Worm (Caenorhabditis elegans) whole organism, L4 larva: Measurements from ENCODE around the gene clec-169.

Experiments
- F26F4.8 ChIP-seq: fragments of 200-800 bp; sonication (Bioruptor generic); conservative IDR thresholded peaks from 2 replicates; pipeline ENCODE4 v1.3.6; 2022; ENCODE audit warnings: missing genetic modification characterization, missing compliant biosample characterization
- F37D6.2 ChIP-seq: sonication (generic microtip); optimal IDR thresholded peaks from 2 replicates; lab custom pipeline; 2016; ENCODE audit warnings: mild to moderate bottlenecking, missing genetic modification characterization, missing compliant biosample characterization
- F44E2.7 ChIP-seq: fragments of 200-800 bp; sonication (Bioruptor generic); IDR thresholded peaks from 2 replicates; pipeline ENCODE4 v2.1.2; 2022; ENCODE audit warnings: missing genetic modification characterization, missing compliant biosample characterization
- T20F7.1 ChIP-seq: fragments of 200-800 bp; sonication (Bioruptor generic); optimal IDR thresholded peaks from 2 replicates; lab custom pipeline; 2018; ENCODE audit warnings: mild to moderate bottlenecking, missing genetic modification characterization, missing compliant biosample characterization
- Y48G9A.11 ChIP-seq: fragments of 200-800 bp; sonication (Bioruptor generic); IDR thresholded peaks from 2 replicates; pipeline ENCODE4 v1.3.6; 2022; ENCODE audit warnings: missing genetic modification reagents, missing genetic modification characterization, missing compliant biosample characterization
- ZK337.2 ChIP-seq: fragments of 200-800 bp; sonication (Bioruptor generic); IDR thresholded peaks from 2 replicates; pipeline ENCODE4 v1.3.6; 2022; ENCODE audit warnings: missing genetic modification reagents, missing genetic modification characterization, missing compliant biosample characterization
- aha-1 ChIP-seq: fragments of 150-350 bp; peaks from one replicate; lab custom pipeline; 2014; ENCODE audit warnings: missing biosample characterization, missing genetic modification characterization
- aly-2 ChIP-seq: sonication (generic microtip); optimal IDR thresholded peaks from 2 replicates; lab custom pipeline; 2018; ENCODE audit warnings: missing biosample characterization, missing genetic modification characterization
- ama-1 ChIP-seq: fragments of 150-350 bp; optimal IDR thresholded peaks from 2 replicates; lab custom pipeline; 2014; ENCODE audit warnings: inconsistent platforms, mixed read lengths
- ceh-20 ChIP-seq: fragments of 200-800 bp; sonication (Bioruptor generic); IDR thresholded peaks from 2 replicates; pipeline ENCODE4 v1.3.6; 2022; ENCODE audit warnings: missing genetic modification reagents, missing genetic modification characterization, missing compliant biosample characterization
- ceh-32 ChIP-seq: sonication (generic microtip); optimal IDR thresholded peaks from 2 replicates; lab custom pipeline; 2016; ENCODE audit warnings: mild to moderate bottlenecking, missing genetic modification characterization, missing compliant biosample characterization; ENCODE audit not compliant: poor library complexity
- ceh-62 ChIP-seq: sonication (generic microtip); optimal IDR thresholded peaks from 2 replicates; lab custom pipeline; 2017; ENCODE audit warnings: missing biosample characterization, missing genetic modification characterization
- ceh-82 ChIP-seq: sonication (generic microtip); optimal IDR thresholded peaks from 2 replicates; lab custom pipeline; 2017; ENCODE audit warnings: missing biosample characterization, missing genetic modification characterization
- daf-16 ChIP-seq, 3 experiments: sonication (generic microtip); optimal IDR thresholded peaks; 2 replicates each; lab custom pipeline; 2016 to 2017; ENCODE audit warnings: missing genetic modification characterization in 3 of 3, missing genetic modification reagents in 3 of 3, mild to moderate bottlenecking in 2 of 3, missing compliant biosample characterization in 2 of 3, missing biosample characterization in 1 of 3, moderate library complexity in 1 of 3
- daf-19 ChIP-seq: fragments of 200-800 bp; sonication (Bioruptor generic); conservative IDR thresholded peaks from 2 replicates; pipeline ENCODE4 v1.3.6; 2022; ENCODE audit warnings: missing genetic modification characterization, missing compliant biosample characterization
- dmd-6 ChIP-seq: fragments of 200-800 bp; sonication (Bioruptor generic); IDR thresholded peaks from 2 replicates; pipeline ENCODE4 v1.3.6; 2022; ENCODE audit warnings: missing genetic modification reagents, missing genetic modification characterization, missing compliant biosample characterization
- dmd-9 ChIP-seq: fragments of 200-800 bp; sonication (Bioruptor generic); IDR thresholded peaks from 2 replicates; pipeline ENCODE4 v1.3.6; 2022; ENCODE audit warnings: missing genetic modification reagents, missing genetic modification characterization, missing compliant biosample characterization
- dpl-1 ChIP-seq: fragments of 150-350 bp; optimal IDR thresholded peaks from 2 replicates; lab custom pipeline; 2014; ENCODE audit warnings: missing biosample characterization, missing genetic modification reagents, missing genetic modification characterization
- duxl-1 ChIP-seq: sonication (generic microtip); optimal IDR thresholded peaks from 2 replicates; lab custom pipeline; 2016; ENCODE audit warnings: mild to moderate bottlenecking, missing genetic modification characterization, moderate library complexity, missing compliant biosample characterization; ENCODE audit not compliant: poor library complexity
- fos-1 ChIP-seq: fragments of 150-350 bp; optimal IDR thresholded peaks from 2 replicates; lab custom pipeline; 2014; ENCODE audit warnings: missing biosample characterization, missing genetic modification characterization
- gei-8 ChIP-seq: fragments of 200-800 bp; sonication (Bioruptor generic); optimal IDR thresholded peaks from 2 replicates; lab custom pipeline; 2018; ENCODE audit warnings: mild to moderate bottlenecking, missing genetic modification characterization, missing compliant biosample characterization
- hif-1 ChIP-seq, 2 experiments: sonication (generic microtip); optimal IDR thresholded peaks; 2 replicates each; lab custom pipeline; 2016 to 2017; ENCODE audit warnings: missing compliant biosample characterization in 2 of 2, missing genetic modification characterization in 2 of 2, missing genetic modification reagents in 2 of 2, missing genotype in 2 of 2, mild to moderate bottlenecking in 1 of 2
- hlh-11 ChIP-seq: fragments of 200-800 bp; sonication (Bioruptor generic); optimal IDR thresholded peaks from 2 replicates; lab custom pipeline; 2018; ENCODE audit warnings: mild to moderate bottlenecking, missing genetic modification characterization, missing compliant biosample characterization
- hmg-1.1 ChIP-seq: fragments of 200-800 bp; sonication (Bioruptor generic); IDR thresholded peaks from 2 replicates; pipeline ENCODE4 v1.3.6; 2022; ENCODE audit warnings: missing genetic modification reagents, missing genetic modification characterization, missing compliant biosample characterization
- jun-1 ChIP-seq: fragments of 150-350 bp; optimal IDR thresholded peaks from 2 replicates; lab custom pipeline; 2014; ENCODE audit warnings: missing biosample characterization, missing genetic modification reagents, missing genetic modification characterization
- lin-1 ChIP-seq: fragments of 200-800 bp; sonication (Bioruptor generic); IDR thresholded peaks from 2 replicates; pipeline ENCODE4 v1.3.6; 2022; ENCODE audit warnings: missing genetic modification reagents, missing genetic modification characterization, missing compliant biosample characterization
- lin-38 ChIP-seq: fragments of 200-800 bp; sonication (Bioruptor generic); IDR thresholded peaks from 2 replicates; pipeline ENCODE4 v1.3.6; 2022; ENCODE audit warnings: missing genetic modification reagents, missing genetic modification characterization, missing compliant biosample characterization
- lin-39 ChIP-seq: fragments of 150-350 bp; optimal IDR thresholded peaks from 2 replicates; lab custom pipeline; 2014; ENCODE audit warnings: missing biosample characterization, missing genetic modification reagents, missing genetic modification characterization
- madf-9 ChIP-seq: fragments of 200-800 bp; sonication (Bioruptor generic); conservative IDR thresholded peaks from 2 replicates; pipeline ENCODE4 v1.3.6; 2022; ENCODE audit warnings: missing genetic modification reagents, missing genetic modification characterization, missing compliant biosample characterization
- mdl-1 ChIP-seq, 2 experiments: fragments of 150-350 bp in 1 of 2; sonication (generic microtip) in 1 of 2; optimal IDR thresholded peaks; 2 replicates each; lab custom pipeline; 2014 to 2017; ENCODE audit warnings: missing biosample characterization in 2 of 2, missing genetic modification characterization in 2 of 2
- mdt-29 ChIP-seq: fragments of 200-800 bp; sonication (Bioruptor generic); IDR thresholded peaks from 2 replicates; pipeline ENCODE4 v1.3.6; 2022; ENCODE audit warnings: missing genetic modification reagents, missing genetic modification characterization, missing compliant biosample characterization
- mes-2 ChIP-seq: sonication (generic microtip); optimal IDR thresholded peaks from 2 replicates; lab custom pipeline; 2016; ENCODE audit warnings: missing genotype, mild to moderate bottlenecking, missing genetic modification characterization, missing compliant biosample characterization; ENCODE audit not compliant: poor library complexity, severe bottlenecking
- mxl-2 ChIP-seq: fragments of 200-800 bp; sonication (Bioruptor generic); conservative IDR thresholded peaks from 2 replicates; pipeline ENCODE4 v1.3.6; 2022; ENCODE audit warnings: missing genetic modification reagents, missing genetic modification characterization, missing compliant biosample characterization
- mxl-3 ChIP-seq: fragments of 200-800 bp; sonication (Bioruptor generic); optimal IDR thresholded peaks from 2 replicates; lab custom pipeline; 2018; ENCODE audit warnings: mild to moderate bottlenecking, missing genetic modification characterization, missing compliant biosample characterization
- nhr-28 ChIP-seq: fragments of 150-350 bp; optimal IDR thresholded peaks from 2 replicates; lab custom pipeline; 2014; ENCODE audit warnings: missing biosample characterization, missing genetic modification characterization
- nhr-41 ChIP-seq: fragments of 200-800 bp; sonication (Bioruptor generic); IDR thresholded peaks from 2 replicates; pipeline ENCODE4 v1.3.6; 2022; ENCODE audit warnings: missing genetic modification reagents, missing genetic modification characterization, missing compliant biosample characterization
- nhr-48 ChIP-seq: sonication (generic microtip); optimal IDR thresholded peaks from 2 replicates; lab custom pipeline; 2016; ENCODE audit warnings: mild to moderate bottlenecking, missing genetic modification characterization, missing compliant biosample characterization
- pqm-1 ChIP-seq: sonication (generic microtip); optimal IDR thresholded peaks from 2 replicates; lab custom pipeline; 2017; ENCODE audit warnings: missing biosample characterization, missing genetic modification characterization
- saeg-2 ChIP-seq: fragments of 200-800 bp; sonication (Bioruptor generic); IDR thresholded peaks from 2 replicates; pipeline ENCODE4 v1.3.6; 2022; ENCODE audit warnings: missing genetic modification reagents, missing genetic modification characterization, missing compliant biosample characterization
- set-16 ChIP-seq: fragments of 200-800 bp; sonication (Bioruptor generic); IDR thresholded peaks from 2 replicates; pipeline ENCODE4 v1.3.6; 2022; ENCODE audit warnings: missing genetic modification reagents, missing genetic modification characterization, missing compliant biosample characterization
- snpc-4 ChIP-seq: fragments of 150-350 bp; optimal IDR thresholded peaks from 2 replicates; lab custom pipeline; 2014; ENCODE audit warnings: missing biosample characterization, missing genetic modification characterization
- spr-1 ChIP-seq: sonication (generic microtip); optimal IDR thresholded peaks from 2 replicates; lab custom pipeline; 2016; ENCODE audit warnings: mild to moderate bottlenecking, missing genetic modification characterization, missing compliant biosample characterization
- tag-97 ChIP-seq: fragments of 200-800 bp; sonication (Bioruptor generic); IDR thresholded peaks from 2 replicates; pipeline ENCODE4 v1.3.6; 2022; ENCODE audit warnings: missing genetic modification characterization, missing compliant biosample characterization
- tra-1 ChIP-seq: fragments of 200-800 bp; sonication (Bioruptor generic); IDR thresholded peaks from 2 replicates; pipeline ENCODE4 v1.3.6; 2022; ENCODE audit warnings: missing genetic modification reagents, missing genetic modification characterization, missing compliant biosample characterization
- unc-39 ChIP-seq: sonication (generic microtip); optimal IDR thresholded peaks from 2 replicates; lab custom pipeline; 2017; ENCODE audit warnings: missing biosample characterization, missing genetic modification characterization
- unc-62 ChIP-seq, 3 experiments: fragments of 150-350 bp in 1 of 3; sonication (generic microtip); optimal IDR thresholded peaks in 2 of 3; peaks in 1 of 3; 1 replicate in 1 of 3; 2 replicates in 2 of 3; lab custom pipeline; 2014 to 2017; ENCODE audit warnings: missing biosample characterization in 3 of 3, missing genetic modification characterization in 3 of 3, missing genetic modification reagents in 3 of 3, missing genotype in 1 of 3
- zfp-2 ChIP-seq: sonication (generic microtip); optimal IDR thresholded peaks from 2 replicates; lab custom pipeline; 2016; ENCODE audit warnings: mild to moderate bottlenecking, missing genetic modification characterization, missing compliant biosample characterization
- zfp-3 ChIP-seq: fragments of 200-800 bp; sonication (Bioruptor generic); conservative IDR thresholded peaks from 2 replicates; pipeline ENCODE4 v1.3.6; 2022; ENCODE audit warnings: missing genetic modification reagents, missing genetic modification characterization, missing compliant biosample characterization
- ztf-7 ChIP-seq: fragments of 150-350 bp; optimal IDR thresholded peaks from 2 replicates; lab custom pipeline; 2014; ENCODE audit warnings: missing biosample characterization, missing genetic modification characterization

clec-169 gene

ce11 chrIV:1266138-1266537, 5.0 kb downstream of the clec-169 start (continued):
- TF ChIP-seq zfp-3 (GFP tag; lab: Robert Waterston, UW), result no peak

ce11 chrIV:1266724-1267123, 5.6 kb downstream of the clec-169 start, which contains the start of gene clec-170:
clec-170 (plus strand) TSS chrIV:1266866.
- no peak for TF ChIP-seq spr-1
- no peak for TF ChIP-seq zfp-2 (tag; lab: Kevin White, UChicago)
- no peak for TF ChIP-seq snpc-4
- TF ChIP-seq unc-39, result no peak
- peak; percentile 81 for TF ChIP-seq pqm-1 (tag; lab: Kevin White, UChicago)
- no peak for TF ChIP-seq F44E2.7 (GFP tag; lab: Robert Waterston, UW)
- TF ChIP-seq mxl-2, result no peak
- no peak for TF ChIP-seq fos-1
- TF ChIP-seq set-16 (GFP tag; lab: Robert Waterston, UW), result no peak
- no peak for TF ChIP-seq lin-39 (tag; lab: Kevin White, UChicago)
- no peak for TF ChIP-seq Y48G9A.11 (GFP tag; lab: Robert Waterston, UW)
- TF ChIP-seq mdt-29 (GFP tag; lab: Robert Waterston, UW), result no peak
- no peak for TF ChIP-seq hif-1 (tag; optimal IDR thresholded peaks at IDR 0.05; lab: Kevin White, UChicago)
- TF ChIP-seq tra-1, result no peak
- TF ChIP-seq dpl-1 (GFP tag; lab: Kevin White, UChicago), result no peak
- TF ChIP-seq ceh-62, result no peak
- no peak for TF ChIP-seq saeg-2 (GFP tag; lab: Robert Waterston, UW)
- TF ChIP-seq nhr-28, result peak; percentile 56
- peak; percentile 58 for TF ChIP-seq dmd-6 (GFP tag; lab: Robert Waterston, UW)
- TF ChIP-seq tag-97 (GFP tag; lab: Robert Waterston, UW), result no peak
- TF ChIP-seq ceh-32 (tag; lab: Kevin White, UChicago), result no peak
- TF ChIP-seq aly-2, result no peak
- no peak for TF ChIP-seq unc-62 (GFP tag; optimal IDR thresholded peaks at IDR 0.05 in 1 of 2; lab: Kevin White, UChicago)
- TF ChIP-seq unc-62 (tag; optimal IDR thresholded peaks at IDR 0.05; lab: Kevin White, UChicago), result no peak

ce11 chrIV:1274583-1274982, 13.5 kb downstream of the clec-169 start, which contains the start of gene C09E9.1:
C09E9.1 (plus strand) TSS chrIV:1274868.
- TF ChIP-seq Y48G9A.11 (GFP tag; lab: Robert Waterston, UW) (peak; percentile 54; the same call in 1 of the 2 replicates), snpc-4 (no peak), lin-38 (GFP tag; lab: Robert Waterston, UW) (peak; percentile 69), ceh-82 (tag; lab: Kevin White, UChicago) (no peak), duxl-1 (tag; lab: Kevin White, UChicago) (no peak), ceh-20 (peak; percentile 33; the same call in 1 of the 2 replicates), daf-19 (GFP tag; lab: Robert Waterston, UW) (no peak), daf-16 (GFP tag; optimal IDR thresholded peaks at IDR 0.05; lab: Kevin White, UChicago) (no peak), daf-16 (tag; optimal IDR thresholded peaks at IDR 0.05; lab: Kevin White, UChicago) (peak; percentile 27), hmg-1.1 (GFP tag; lab: Robert Waterston, UW) (peak; percentile 79), F26F4.8 (no peak), hlh-11 (peak; percentile 75), hif-1 (tag; optimal IDR thresholded peaks at IDR 0.05; lab: Kevin White, UChicago) (peak in 1 of 2 experiments; percentile 33), aha-1 (no peak), madf-9 (GFP tag; lab: Robert Waterston, UW) (no peak), dmd-9 (0 out of 2 replicates have a peak, but pooled peaks have one; percentile 38), jun-1 (no peak), gei-8 (no peak), nhr-41 (GFP tag; lab: Robert Waterston, UW) (no peak), mxl-3 (GFP tag; lab: Kevin White, UChicago) (peak; percentile 76), F37D6.2 (tag; lab: Kevin White, UChicago) (no peak), ZK337.2 (GFP tag; lab: Robert Waterston, UW) (no peak), nhr-48 (tag; lab: Kevin White, UChicago) (no peak), T20F7.1 (GFP tag; lab: Kevin White, UChicago) (peak; percentile 75), mdl-1 (tag; optimal IDR thresholded peaks at IDR 0.05; lab: Kevin White, UChicago) (peak; percentile 95 to 99), ama-1 (no peak), lin-1 (GFP tag; lab: Robert Waterston, UW) (no peak), mes-2 (tag; lab: Kevin White, UChicago) (peak; percentile 48), ztf-7 (tag; lab: Kevin White, UChicago) (peak; percentile 13)
